Worm (Caenorhabditis elegans) whole organism, L4/young adult: ENCODE measurements around the gene thn-6.
A peak's percentile ranks its signal among the peaks of the same experiment; 100 is the strongest.
"Not testable (repeated sequence)": the region's sequence is repeated elsewhere in the genome, so short reads cannot be mapped to it uniquely, and the experiment has no call there.

Experiments
- W03F9.2 ChIP-seq: fragments of 150-350 bp; optimal IDR thresholded peaks from 2 replicates; lab custom pipeline; 2014; ENCODE audit warnings: missing biosample characterization, missing genetic modification characterization
- dao-5 ChIP-seq: sonication (generic microtip); optimal IDR thresholded peaks from 2 replicates; lab custom pipeline; 2016; ENCODE audit warnings: missing genotype, missing genetic modification characterization, moderate library complexity, missing compliant biosample characterization
- him-1 ChIP-seq: sonication (generic microtip); optimal IDR thresholded peaks from 2 replicates; lab custom pipeline; 2016; ENCODE audit warnings: missing genotype, missing genetic modification reagents, missing genetic modification characterization, missing compliant biosample characterization

The thn-6 gene

ce11 chrIV:5228619-5229018 is at the start of gene thn-6:
Gene thn-6 (plus strand): TSS chrIV:5228919.
- TF ChIP-seq W03F9.2 (tag; lab: Kevin White, UChicago): no peak
- TF ChIP-seq him-1 (tag; lab: Kevin White, UChicago): no peak
- no peak for TF ChIP-seq dao-5 (tag; lab: Kevin White, UChicago)

ce11 chrIV:5183755-5184166 is 45.0 kb upstream of the thn-6 start, which contains the start of gene W03F8.4:
Gene W03F8.4 (plus strand): TSS chrIV:5184123.
- TF ChIP-seq dao-5 (tag; lab: Kevin White, UChicago) (no peak), W03F9.2 (tag; lab: Kevin White, UChicago) (peak; percentile 93)

- TF ChIP-seq dao-5 (tag; lab: Kevin White, UChicago) (no peak), W03F9.2 (tag; lab: Kevin White, UChicago) (no peak), him-1 (tag; lab: Kevin White, UChicago) (no peak)
Observed at ce11 chrIV:5186480-5187205, 42.1 kb upstream of the thn-6 start, which contains the start of the genes W03F8.6 and mtrf-1L. Gene W03F8.6 (minus strand): TSS chrIV:5186580. Gene mtrf-1L (plus strand): TSS chrIV:5187155.

- TF ChIP-seq dao-5 (tag; lab: Kevin White, UChicago): no peak
- no peak for TF ChIP-seq him-1 (tag; lab: Kevin White, UChicago)
- no peak for TF ChIP-seq W03F9.2 (tag; lab: Kevin White, UChicago)
Observed at ce11 chrIV:5188051-5188450, 40.7 kb upstream of the thn-6 start.

ce11 chrIV:5195531-5195930 is 33.2 kb upstream of the thn-6 start, which contains the start of gene gpa-18:
Gene gpa-18 (minus strand): TSS chrIV:5195631.
- TF ChIP-seq W03F9.2 (tag; lab: Kevin White, UChicago) (no peak), him-1 (tag; lab: Kevin White, UChicago) (no peak), dao-5 (tag; lab: Kevin White, UChicago) (no peak)

ce11 chrIV:5200813-5201212 is 27.9 kb upstream of the thn-6 start:
- TF ChIP-seq W03F9.2 (tag; lab: Kevin White, UChicago) (no peak), him-1 (tag; lab: Kevin White, UChicago) (no peak), dao-5 (tag; lab: Kevin White, UChicago) (no peak)

ce11 chrIV:5202575-5202974 is 26.1 kb upstream of the thn-6 start:
- TF ChIP-seq W03F9.2 (tag; lab: Kevin White, UChicago) (no peak), dao-5 (tag; lab: Kevin White, UChicago) (no peak), him-1 (tag; lab: Kevin White, UChicago) (no peak)

ce11 chrIV:5204573-5204972 is 24.1 kb upstream of the thn-6 start, which contains the start of gene tni-4:
Gene tni-4 (plus strand): TSS chrIV:5204591.
- TF ChIP-seq him-1 (tag; lab: Kevin White, UChicago) (no peak), dao-5 (tag; lab: Kevin White, UChicago) (no peak), W03F9.2 (tag; lab: Kevin White, UChicago) (no peak)

ce11 chrIV:5206716-5207115 is 22.0 kb upstream of the thn-6 start:
- TF ChIP-seq W03F9.2 (tag; lab: Kevin White, UChicago) (no peak), dao-5 (tag; lab: Kevin White, UChicago) (no peak), him-1 (tag; lab: Kevin White, UChicago) (no peak)

- peak; percentile 64 for TF ChIP-seq W03F9.2 (tag; lab: Kevin White, UChicago)
- TF ChIP-seq dao-5 (tag; lab: Kevin White, UChicago): no peak
- TF ChIP-seq him-1 (tag; lab: Kevin White, UChicago): no peak
Observed at ce11 chrIV:5209390-5209789, 19.3 kb upstream of the thn-6 start, which contains the start of the genes Y59E9AL.36 and nbet-1. Gene Y59E9AL.36 (minus strand): TSS chrIV:5209481. Gene nbet-1 (plus strand): TSS chrIV:5209501.

DNA sequence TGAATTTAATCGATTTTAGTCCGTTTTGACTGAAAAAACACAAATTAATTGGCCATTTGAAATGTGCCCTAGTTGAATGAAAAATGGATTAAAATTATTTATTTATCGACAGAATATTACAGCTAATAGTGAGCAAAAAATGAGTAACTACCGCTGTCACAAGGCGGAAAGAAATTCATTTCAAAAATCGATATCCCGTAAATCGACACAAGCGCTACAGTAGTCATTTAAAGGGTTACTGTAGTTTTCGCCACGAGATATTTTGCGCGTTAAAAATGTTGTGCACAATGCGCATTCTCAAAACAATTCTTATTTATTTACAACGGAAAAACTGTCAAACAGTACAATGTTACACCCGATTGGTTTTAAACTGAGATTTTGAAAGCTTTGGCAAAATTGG is 18.1 kb upstream of the thn-6 start:
- no peak for TF ChIP-seq W03F9.2 (tag; lab: Kevin White, UChicago)
- TF ChIP-seq him-1 (tag; lab: Kevin White, UChicago): no peak
- no peak for TF ChIP-seq dao-5 (tag; lab: Kevin White, UChicago)

DNA sequence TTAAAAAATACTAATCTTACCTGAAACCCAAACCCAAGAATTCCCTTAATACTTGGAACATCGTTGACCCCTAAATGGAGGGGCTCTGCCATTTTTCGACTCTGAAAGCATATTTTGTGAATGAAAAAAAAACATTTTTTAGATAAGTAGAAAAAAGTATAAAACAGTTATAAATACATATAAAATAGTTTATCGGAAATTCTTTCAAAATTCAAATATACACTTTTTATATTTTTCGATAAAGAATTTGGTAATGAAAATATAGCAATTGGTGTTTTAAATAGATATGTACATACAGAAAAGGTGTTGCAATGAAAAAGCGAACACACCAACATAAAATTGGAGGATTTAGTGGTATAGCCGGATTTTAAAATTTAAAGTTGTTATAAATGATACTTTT is 13.6 kb upstream of the thn-6 start, which contains the start of gene Y59E9AL.4:
Gene Y59E9AL.4, minus strand, starts transcription at position 101 of the 400 bp plus-strand sequence.
- TF ChIP-seq W03F9.2 (tag; lab: Kevin White, UChicago): no peak
- TF ChIP-seq him-1 (tag; lab: Kevin White, UChicago): no peak

DNA sequence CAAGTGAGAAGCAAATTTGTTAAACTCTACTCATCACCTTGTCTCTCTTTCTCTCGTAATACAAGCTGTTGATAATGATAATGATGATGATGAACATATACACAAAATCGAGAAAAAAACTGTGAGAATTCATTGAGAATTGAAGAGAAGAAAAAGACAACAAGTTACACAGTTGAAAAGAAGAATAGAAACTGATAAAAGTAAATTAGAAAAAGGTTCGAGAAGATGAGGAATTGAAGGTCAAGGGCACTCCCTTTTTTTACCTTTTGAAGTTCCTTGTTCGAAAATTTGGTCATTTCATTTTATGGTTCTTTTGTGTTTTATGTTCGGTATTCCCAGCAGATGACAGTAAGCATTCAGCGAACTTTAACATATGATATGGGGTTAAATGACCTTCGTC is 12.4 kb upstream of the thn-6 start:
- TF ChIP-seq him-1 (tag; lab: Kevin White, UChicago) (no peak), dao-5 (tag; lab: Kevin White, UChicago) (no peak), W03F9.2 (tag; lab: Kevin White, UChicago) (no peak)

DNA sequence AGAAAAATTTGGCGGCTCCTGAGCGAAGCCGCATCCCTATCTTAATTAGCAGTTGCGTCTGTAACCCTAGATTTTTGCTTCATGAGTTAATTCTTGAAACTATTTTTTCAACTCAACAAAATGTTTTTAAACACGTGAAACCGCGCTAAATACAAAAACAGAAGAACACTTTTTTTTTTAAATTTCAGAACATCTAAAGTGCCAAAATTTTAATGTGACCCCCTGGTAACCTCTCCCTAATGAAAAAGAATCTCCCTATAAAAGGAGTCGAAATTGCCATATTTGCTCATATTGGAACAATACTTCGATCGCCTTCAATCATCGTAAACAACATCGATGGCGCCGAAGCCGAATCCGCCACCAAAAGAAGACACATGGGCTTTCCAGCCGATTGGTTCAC is 10.2 kb upstream of the thn-6 start, which contains the start of gene nsph-4.2:
Gene nsph-4.2, plus strand, starts transcription at position 301 of the 400 bp plus-strand sequence.
- TF ChIP-seq W03F9.2, dao-5, him-1 (tag; lab: Kevin White, UChicago): not testable (repeated sequence)
